Worm (Caenorhabditis elegans) whole organism, mixed stage, embryonic: ENCODE measurements around the gene algn-2.

Source experiments
- ces-1 ChIP-seq: fragments of 150-350 bp; optimal IDR thresholded peaks from 2 replicates; lab custom pipeline; 2014; ENCODE audit warnings: missing biosample characterization, missing genetic modification reagents, missing genetic modification characterization
- cnd-1 ChIP-seq: fragments of 200-800 bp; sonication (Bioruptor generic); optimal IDR thresholded peaks from 2 replicates; lab custom pipeline; 2018; ENCODE audit warnings: mild to moderate bottlenecking, missing genetic modification characterization, missing compliant biosample characterization
- drap-1 ChIP-seq: fragments of 200-800 bp; sonication (Bioruptor generic); optimal IDR thresholded peaks from 3 replicates; lab custom pipeline; 2018; ENCODE audit warnings: mild to moderate bottlenecking, missing genetic modification characterization, missing compliant biosample characterization
- elt-1 ChIP-seq: sonication (generic microtip); optimal IDR thresholded peaks from 2 replicates; lab custom pipeline; 2017; ENCODE audit warnings: missing genetic modification characterization, mild to moderate bottlenecking, missing compliant biosample characterization, antibody characterized with exemption, moderate library complexity, borderline replicate concordance; ENCODE audit not compliant: insufficient read depth
- elt-3 ChIP-seq: fragments of 150-350 bp; optimal IDR thresholded peaks from 2 replicates; lab custom pipeline; 2014; ENCODE audit warnings: missing biosample characterization, missing genetic modification characterization
- ham-2 ChIP-seq: fragments of 200-800 bp; sonication (Bioruptor generic); optimal IDR thresholded peaks from 2 replicates; lab custom pipeline; 2018; ENCODE audit warnings: mild to moderate bottlenecking, missing genetic modification characterization, missing compliant biosample characterization
- lin-13 ChIP-seq: fragments of 150-350 bp; optimal IDR thresholded peaks from 2 replicates; lab custom pipeline; 2014; ENCODE audit warnings: missing biosample characterization, missing genetic modification characterization
- lin-32 ChIP-seq: fragments of 200-800 bp; sonication (Bioruptor generic); optimal IDR thresholded peaks from 2 replicates; lab custom pipeline; 2018; ENCODE audit warnings: mild to moderate bottlenecking, missing genetic modification characterization, missing compliant biosample characterization
- nhr-12 ChIP-seq: fragments of 150-350 bp; optimal IDR thresholded peaks from 2 replicates; lab custom pipeline; 2014; ENCODE audit warnings: missing biosample characterization, missing genetic modification characterization
- nhr-2 ChIP-seq: fragments of 150-350 bp; optimal IDR thresholded peaks from 2 replicates; lab custom pipeline; 2014; ENCODE audit warnings: missing biosample characterization, missing genetic modification characterization
- nhr-28 ChIP-seq: fragments of 150-350 bp; optimal IDR thresholded peaks from 2 replicates; lab custom pipeline; 2014; ENCODE audit warnings: missing biosample characterization, missing genetic modification characterization
- pha-4 ChIP-seq: fragments of 150-350 bp; optimal IDR thresholded peaks from 2 replicates; lab custom pipeline; 2018; ENCODE audit warnings: missing biosample characterization, missing genetic modification reagents, missing genetic modification characterization
- sem-2 ChIP-seq: fragments of 200-800 bp; sonication (Bioruptor generic); optimal IDR thresholded peaks from 2 replicates; lab custom pipeline; 2018; ENCODE audit warnings: mild to moderate bottlenecking, missing genetic modification characterization, missing compliant biosample characterization
- snpc-4 ChIP-seq: fragments of 150-350 bp; optimal IDR thresholded peaks from 2 replicates; lab custom pipeline; 2014; ENCODE audit warnings: missing biosample characterization, missing genetic modification characterization

- TF ChIP-seq ham-2 (GFP tag; lab: Kevin White, UChicago) = no peak
- no peak for TF ChIP-seq nhr-12 (tag; lab: Kevin White, UChicago)
- no peak for TF ChIP-seq lin-13 (tag; lab: Kevin White, UChicago)
- no peak for TF ChIP-seq cnd-1 (tag; lab: Kevin White, UChicago)
- no peak for TF ChIP-seq nhr-28 (tag; lab: Kevin White, UChicago)
- no peak for TF ChIP-seq sem-2 (GFP tag; lab: Kevin White, UChicago)
- no peak for TF ChIP-seq nhr-2 (tag; lab: Kevin White, UChicago)
- no peak for TF ChIP-seq snpc-4 (tag; lab: Kevin White, UChicago)
- TF ChIP-seq pha-4 (tag; lab: Kevin White, UChicago) = peak; percentile 67
- no peak for TF ChIP-seq lin-32 (GFP tag; lab: Kevin White, UChicago)
- TF ChIP-seq ces-1 (GFP tag; lab: Kevin White, UChicago) = peak; percentile 64
- no peak for TF ChIP-seq elt-3 (tag; lab: Kevin White, UChicago)
- no peak for TF ChIP-seq elt-1 (tag; lab: Kevin White, UChicago)
- TF ChIP-seq drap-1 = no peak
These were observed 38.2 kb upstream of the algn-2 start for ce11 chrII:5336660-5337494.
